Worm (Caenorhabditis elegans): Measurements from ENCODE around the gene sam-10.

- TF ChIP-seq skn-1 (tag; optimal IDR thresholded peaks at IDR 0.05) (no peak), daf-19 (GFP tag; conservative IDR thresholded peaks at IDR 0.05) (no peak), pqm-1 (tag; optimal IDR thresholded peaks at IDR 0.05) (no peak), nhr-28 (tag; optimal IDR thresholded peaks at IDR 0.05) (no peak), madf-9 (GFP tag; conservative IDR thresholded peaks at IDR 0.05) (no peak), lsy-2 (tag; optimal IDR thresholded peaks at IDR 0.05) (no peak)
Observed at ce11 chrII:13325290-13325689, 5.0 kb downstream of the sam-10 start.
